Worm (Caenorhabditis elegans) whole organism, L1 larva: ENCODE data around the gene col-140.

Experiments
- C04F5.9 ChIP-seq: sonication (generic microtip); optimal IDR thresholded peaks from 2 replicates; lab custom pipeline; 2016; ENCODE audit warnings: missing genetic modification characterization, missing compliant biosample characterization
- C16A3.4 ChIP-seq: fragments of 150-350 bp; optimal IDR thresholded peaks from 2 replicates; lab custom pipeline; 2014; ENCODE audit warnings: missing biosample characterization, missing genetic modification characterization
- F16B12.6 ChIP-seq: fragments of 150-350 bp; optimal IDR thresholded peaks from 2 replicates; lab custom pipeline; 2014; ENCODE audit warnings: missing biosample characterization, missing genetic modification characterization
- aha-1 ChIP-seq: fragments of 150-350 bp; optimal IDR thresholded peaks from 2 replicates; lab custom pipeline; 2014; ENCODE audit warnings: missing biosample characterization, missing genetic modification characterization
- ceh-63 ChIP-seq: fragments of 200-800 bp; sonication (Bioruptor generic); optimal IDR thresholded peaks from 2 replicates; lab custom pipeline; 2018; ENCODE audit warnings: mild to moderate bottlenecking, missing genetic modification characterization, missing compliant biosample characterization
- ceh-8 ChIP-seq: fragments of 200-800 bp; sonication (Bioruptor generic); optimal IDR thresholded peaks from 2 replicates; lab custom pipeline; 2018; ENCODE audit warnings: mild to moderate bottlenecking, missing genetic modification characterization, moderate library complexity, missing compliant biosample characterization
- ceh-82 ChIP-seq, 3 experiments: fragments of 150-350 bp in 1 of 3; sonication (generic microtip) in 2 of 3; optimal IDR thresholded peaks; 2 replicates each; lab custom pipeline; 2014 to 2017; ENCODE audit warnings: missing biosample characterization in 3 of 3, missing genetic modification characterization in 3 of 3
- ceh-88 ChIP-seq: fragments of 200-800 bp; sonication (Bioruptor generic); IDR thresholded peaks from 2 replicates; pipeline ENCODE4 v1.3.6; 2022; ENCODE audit warnings: missing genetic modification characterization, missing compliant biosample characterization
- ces-1 ChIP-seq: fragments of 150-350 bp; optimal IDR thresholded peaks from 2 replicates; lab custom pipeline; 2014; ENCODE audit warnings: missing biosample characterization, missing genetic modification reagents, missing genetic modification characterization
- dsc-1 ChIP-seq: sonication (generic microtip); optimal IDR thresholded peaks from 2 replicates; lab custom pipeline; 2016; ENCODE audit warnings: mild to moderate bottlenecking, missing genetic modification characterization, missing compliant biosample characterization
- efl-1 ChIP-seq, 4 experiments: fragments of 150-350 bp; optimal IDR thresholded peaks in 3 of 4; peaks in 1 of 4; 1 replicate in 1 of 4; 2 replicates in 3 of 4; lab custom pipeline; 2014; ENCODE audit warnings: missing biosample characterization in 2 of 4, missing genetic modification characterization in 2 of 4, missing genetic modification reagents in 2 of 4
- egl-13 ChIP-seq: sonication (generic microtip); optimal IDR thresholded peaks from 2 replicates; lab custom pipeline; 2016; ENCODE audit warnings: missing genotype, missing genetic modification reagents, missing genetic modification characterization, missing compliant biosample characterization
- egl-27 ChIP-seq, 2 experiments: fragments of 150-350 bp in 1 of 2; sonication (generic microtip); optimal IDR thresholded peaks; 3 replicates each; lab custom pipeline; 2017 to 2018; ENCODE audit warnings: missing biosample characterization in 2 of 2, missing genetic modification characterization in 2 of 2, missing genetic modification reagents in 2 of 2
- elt-2 ChIP-seq: sonication (generic microtip); optimal IDR thresholded peaks from 2 replicates; lab custom pipeline; 2016; ENCODE audit warnings: missing genetic modification characterization, mild to moderate bottlenecking, inconsistent platforms, missing compliant biosample characterization, missing genetic modification reagents
- elt-3 ChIP-seq, 6 experiments: fragments of 150-350 bp in 1 of 6; sonication (generic microtip); optimal IDR thresholded peaks; 2 replicates each; lab custom pipeline; 2017 to 2018; ENCODE audit warnings: missing biosample characterization in 6 of 6, missing genetic modification characterization in 6 of 6, inconsistent platforms in 1 of 6
- ets-5 ChIP-seq: fragments of 200-800 bp; sonication (Bioruptor generic); IDR thresholded peaks from 2 replicates; pipeline ENCODE4 v1.3.6; 2022; ENCODE audit warnings: missing genetic modification characterization, missing compliant biosample characterization
- fkh-10 ChIP-seq: sonication (generic microtip); optimal IDR thresholded peaks from 2 replicates; lab custom pipeline; 2017; ENCODE audit warnings: missing biosample characterization, missing genetic modification reagents, missing genetic modification characterization
- fos-1 ChIP-seq: fragments of 150-350 bp; optimal IDR thresholded peaks from 2 replicates; lab custom pipeline; 2014; ENCODE audit warnings: missing biosample characterization, missing genetic modification characterization
- grh-1 ChIP-seq: fragments of 200-800 bp; sonication (Bioruptor generic); IDR thresholded peaks from 2 replicates; pipeline ENCODE4 v1.3.6; 2022; ENCODE audit warnings: missing genetic modification reagents, missing genetic modification characterization, missing compliant biosample characterization
- hpl-2 ChIP-seq: fragments of 150-350 bp; optimal IDR thresholded peaks from 2 replicates; lab custom pipeline; 2014; ENCODE audit warnings: missing biosample characterization, missing genetic modification reagents, missing genetic modification characterization
- irx-1 ChIP-seq: sonication (generic microtip); optimal IDR thresholded peaks from 2 replicates; lab custom pipeline; 2016; ENCODE audit warnings: missing genetic modification characterization, missing compliant biosample characterization
- isw-1 ChIP-seq: fragments of 200-800 bp; sonication (Bioruptor generic); IDR thresholded peaks from 2 replicates; pipeline ENCODE4 v1.3.6; 2022; ENCODE audit warnings: missing genetic modification characterization, missing compliant biosample characterization
- jun-1 ChIP-seq: fragments of 150-350 bp; optimal IDR thresholded peaks from 2 replicates; lab custom pipeline; 2014; ENCODE audit warnings: missing biosample characterization, missing genetic modification reagents, missing genetic modification characterization
- lin-13 ChIP-seq: fragments of 150-350 bp; optimal IDR thresholded peaks from 2 replicates; lab custom pipeline; 2014; ENCODE audit warnings: missing biosample characterization, missing genetic modification reagents, missing genetic modification characterization
- lin-35 ChIP-seq, 2 experiments: fragments of 150-350 bp; optimal IDR thresholded peaks; 2 replicates each; lab custom pipeline; 2014; ENCODE audit warnings: missing biosample characterization in 2 of 2, missing genetic modification characterization in 2 of 2, missing genetic modification reagents in 2 of 2
- lin-39 ChIP-seq: fragments of 150-350 bp; optimal IDR thresholded peaks from 2 replicates; lab custom pipeline; 2014; ENCODE audit warnings: missing biosample characterization, missing genetic modification reagents, missing genetic modification characterization
- lir-3 ChIP-seq: sonication (generic microtip); optimal IDR thresholded peaks from 2 replicates; lab custom pipeline; 2016; ENCODE audit warnings: mild to moderate bottlenecking, missing genetic modification characterization, moderate library complexity, missing compliant biosample characterization; ENCODE audit not compliant: poor library complexity
- mef-2 ChIP-seq: fragments of 150-350 bp; optimal IDR thresholded peaks from 2 replicates; lab custom pipeline; 2014; ENCODE audit warnings: missing biosample characterization, missing genetic modification characterization
- nhr-11 ChIP-seq: fragments of 150-350 bp; optimal IDR thresholded peaks from 2 replicates; lab custom pipeline; 2014; ENCODE audit warnings: missing biosample characterization, missing genetic modification characterization
- nhr-12 ChIP-seq: sonication (generic microtip); optimal IDR thresholded peaks from 2 replicates; lab custom pipeline; 2017; ENCODE audit warnings: missing biosample characterization, missing genetic modification characterization
- nhr-20 ChIP-seq: sonication (generic microtip); optimal IDR thresholded peaks from 2 replicates; lab custom pipeline; 2016; ENCODE audit warnings: mild to moderate bottlenecking, missing genetic modification characterization, missing compliant biosample characterization
- nhr-28 ChIP-seq: fragments of 150-350 bp; optimal IDR thresholded peaks from 2 replicates; lab custom pipeline; 2014; ENCODE audit warnings: missing biosample characterization, missing genetic modification characterization
- nhr-76 ChIP-seq: sonication (generic microtip); optimal IDR thresholded peaks from 2 replicates; lab custom pipeline; 2017; ENCODE audit warnings: missing biosample characterization, missing genetic modification characterization
- pag-3 ChIP-seq: sonication (generic microtip); optimal IDR thresholded peaks from 2 replicates; lab custom pipeline; 2017; ENCODE audit warnings: missing genetic modification characterization, mild to moderate bottlenecking, missing compliant biosample characterization, antibody characterized with exemption, borderline replicate concordance; ENCODE audit not compliant: insufficient read depth
- pax-3 ChIP-seq: fragments of 200-800 bp; sonication (Bioruptor generic); optimal IDR thresholded peaks from 2 replicates; lab custom pipeline; 2018; ENCODE audit warnings: mild to moderate bottlenecking, missing genetic modification characterization, moderate library complexity, missing compliant biosample characterization
- pqm-1 ChIP-seq: sonication (generic microtip); optimal IDR thresholded peaks from 3 replicates; lab custom pipeline; 2017; ENCODE audit warnings: missing biosample characterization, missing genetic modification characterization
- snpc-4 ChIP-seq: fragments of 150-350 bp; optimal IDR thresholded peaks from 2 replicates; lab custom pipeline; 2014; ENCODE audit warnings: missing biosample characterization, missing genetic modification characterization
- sox-4 ChIP-seq: sonication (generic microtip); optimal IDR thresholded peaks from 2 replicates; lab custom pipeline; 2016; ENCODE audit warnings: missing genetic modification characterization, missing compliant biosample characterization
- sup-37 ChIP-seq: fragments of 200-800 bp; sonication (Bioruptor generic); optimal IDR thresholded peaks from 2 replicates; lab custom pipeline; 2018; ENCODE audit warnings: mild to moderate bottlenecking, missing genetic modification characterization, missing compliant biosample characterization
- swsn-7 ChIP-seq: sonication (generic microtip); optimal IDR thresholded peaks from 2 replicates; lab custom pipeline; 2016; ENCODE audit warnings: missing genetic modification characterization, missing compliant biosample characterization
- tbx-2 ChIP-seq: sonication (generic microtip); optimal IDR thresholded peaks from 2 replicates; lab custom pipeline; 2016; ENCODE audit warnings: missing genetic modification characterization, missing compliant biosample characterization
- unc-130 ChIP-seq: fragments of 150-350 bp; optimal IDR thresholded peaks from 2 replicates; lab custom pipeline; 2017; ENCODE audit warnings: missing biosample characterization, missing genetic modification characterization, inconsistent platforms
- unc-30 ChIP-seq: sonication (generic microtip); optimal IDR thresholded peaks from 2 replicates; lab custom pipeline; 2017; ENCODE audit warnings: missing biosample characterization, missing genetic modification characterization
- unc-62 ChIP-seq: fragments of 150-350 bp; optimal IDR thresholded peaks from 2 replicates; lab custom pipeline; 2014; ENCODE audit warnings: missing biosample characterization, missing genetic modification reagents, missing genetic modification characterization
- unc-86 ChIP-seq: sonication (generic microtip); optimal IDR thresholded peaks from 2 replicates; lab custom pipeline; 2016; ENCODE audit warnings: missing genetic modification characterization, missing compliant biosample characterization
- unc-98 ChIP-seq: fragments of 200-800 bp; sonication (Bioruptor generic); IDR thresholded peaks from 2 replicates; pipeline ENCODE4 v1.3.6; 2022; ENCODE audit warnings: missing genetic modification characterization, missing compliant biosample characterization
- vab-15 ChIP-seq: sonication (generic microtip); optimal IDR thresholded peaks from 2 replicates; lab custom pipeline; 2017; ENCODE audit warnings: missing genotype, mild to moderate bottlenecking, missing genetic modification characterization, missing compliant biosample characterization
- zag-1 ChIP-seq: fragments of 150-350 bp; optimal IDR thresholded peaks from 2 replicates; lab custom pipeline; 2014; ENCODE audit warnings: missing biosample characterization, missing genetic modification characterization
- ztf-11 ChIP-seq, 2 experiments: sonication (generic microtip); optimal IDR thresholded peaks; 2 replicates each; lab custom pipeline; 2016 to 2017; ENCODE audit warnings: missing genetic modification characterization in 2 of 2, missing biosample characterization in 1 of 2, missing compliant biosample characterization in 1 of 2
- ztf-4 ChIP-seq: fragments of 150-350 bp; optimal IDR thresholded peaks from 2 replicates; lab custom pipeline; 2014; ENCODE audit warnings: missing biosample characterization, missing genetic modification characterization

The col-140 gene

DNA sequence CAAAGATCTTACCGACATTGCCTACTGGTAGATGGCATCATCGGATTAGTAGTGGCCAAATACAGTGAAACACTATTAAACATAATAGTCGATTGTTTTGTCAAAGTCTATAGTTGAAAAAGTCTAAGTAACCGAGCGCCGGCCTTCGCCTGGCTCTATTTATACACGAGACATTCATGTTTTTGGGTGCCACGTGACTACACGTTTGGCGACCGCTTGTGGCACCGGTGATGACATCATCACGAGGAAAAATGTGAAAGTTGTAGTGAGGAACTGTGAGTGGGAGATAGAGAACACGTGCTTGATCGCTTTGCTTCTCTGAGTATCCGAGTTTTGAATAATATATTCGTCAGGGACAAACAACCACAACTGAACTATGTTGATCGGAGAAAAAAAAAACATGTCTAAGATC lies 7.7 kb upstream of the col-140 start (continued):
- TF ChIP-seq nhr-11 (tag; lab: Kevin White, UChicago) (peak; percentile 44), hpl-2 (GFP tag; lab: Kevin White, UChicago) (peak; percentile 55), sup-37 (no peak), tbx-2 (tag; lab: Kevin White, UChicago) (peak; percentile 81), grh-1 (peak; percentile 79), C04F5.9 (tag; lab: Kevin White, UChicago) (peak; percentile 66), lin-13 (GFP tag; lab: Kevin White, UChicago) (peak; percentile 61), isw-1 (GFP tag; lab: Robert Waterston, UW) (no peak), pqm-1 (no peak), aha-1 (tag; lab: Kevin White, UChicago) (no peak), vab-15 (tag; lab: Kevin White, UChicago) (no peak), snpc-4 (tag; lab: Kevin White, UChicago) (peak; percentile 68), elt-2 (tag; lab: Kevin White, UChicago) (peak; percentile 59), swsn-7 (tag; lab: Kevin White, UChicago) (peak; percentile 58), ztf-4 (peak; percentile 89), jun-1 (tag; lab: Kevin White, UChicago) (peak; percentile 46), ets-5 (GFP tag; lab: Robert Waterston, UW) (no peak), zag-1 (tag; lab: Kevin White, UChicago) (no peak), nhr-20 (tag; lab: Kevin White, UChicago) (peak; percentile 98), lin-39 (tag; lab: Kevin White, UChicago) (peak; percentile 13), lir-3 (tag; lab: Kevin White, UChicago) (peak; percentile 86), unc-62 (GFP tag; lab: Kevin White, UChicago) (no peak), fkh-10 (GFP tag; lab: Kevin White, UChicago) (no peak), ceh-88 (GFP tag; lab: Robert Waterston, UW) (no peak; the same call in 1 of the 2 replicates), ceh-8 (GFP tag; lab: Kevin White, UChicago) (peak; percentile 59), egl-27 (tag; optimal IDR thresholded peaks at IDR 0.05; lab: Kevin White, UChicago) (no peak), lin-35 (GFP tag; optimal IDR thresholded peaks at IDR 0.05; lab: Kevin White, UChicago) (peak; percentile 52 to 89), unc-86 (tag; lab: Kevin White, UChicago) (no peak), nhr-12 (tag; lab: Kevin White, UChicago) (no peak), elt-3 (tag; optimal IDR thresholded peaks at IDR 0.05; lab: Kevin White, UChicago) (peak in 1 of 6 experiments; percentile 90), unc-30 (no peak), ztf-11 (tag; optimal IDR thresholded peaks at IDR 0.05; lab: Kevin White, UChicago) (peak in 1 of 2 experiments; percentile 2), sox-4 (tag; lab: Kevin White, UChicago) (no peak), egl-13 (tag; lab: Kevin White, UChicago) (no peak), mef-2 (tag; lab: Kevin White, UChicago) (no peak), irx-1 (tag; lab: Kevin White, UChicago) (peak; percentile 78), unc-98 (GFP tag; lab: Robert Waterston, UW) (no peak), nhr-28 (tag; lab: Kevin White, UChicago) (no peak), pax-3 (peak; percentile 67), unc-130 (tag; lab: Kevin White, UChicago) (peak; percentile 93), fos-1 (no peak), ces-1 (GFP tag; lab: Kevin White, UChicago) (no peak), ceh-82 (tag; optimal IDR thresholded peaks at IDR 0.05; lab: Kevin White, UChicago) (no peak), dsc-1 (peak; percentile 31), efl-1 (optimal IDR thresholded peaks at IDR 0.05; lab: Kevin White, UChicago) (peak; percentile 30 to 34), efl-1 (GFP tag; optimal IDR thresholded peaks at IDR 0.05 in 1 of 2; lab: Kevin White, UChicago) (peak; percentile 41 to 97), C16A3.4 (tag; lab: Kevin White, UChicago) (peak; percentile 64), ceh-63 (GFP tag; lab: Kevin White, UChicago) (no peak), pag-3 (tag; lab: Kevin White, UChicago) (peak; percentile 67), nhr-76 (tag; lab: Kevin White, UChicago) (no peak), F16B12.6 (tag; lab: Kevin White, UChicago) (no peak)
